Worm (Caenorhabditis elegans): Measurements from ENCODE around the gene col-131.

ce11 chrIV:13030467-13031299 is 36.4 kb downstream of the col-131 start:
- no peak for TF ChIP-seq T22C8.4 (GFP tag; IDR thresholded peaks at IDR 0.05)
- no peak for TF ChIP-seq ref-1 (GFP tag; conservative IDR thresholded peaks at IDR 0.05)
- TF ChIP-seq ztf-29 (GFP tag; IDR thresholded peaks at IDR 0.05): no peak
- TF ChIP-seq klf-2 (GFP tag; conservative IDR thresholded peaks at IDR 0.05): no peak; the same call in 1 of the 2 replicates
- no peak for TF ChIP-seq ztf-23 (GFP tag; IDR thresholded peaks at IDR 0.05)
- no peak for TF ChIP-seq med-1 (GFP tag; optimal IDR thresholded peaks at IDR 0.05; ENCODE audit: insufficient read depth)
